Fruit fly (Drosophila melanogaster) Kc167 (cell line): Measurements from ENCODE around the gene CG3609.

Experiments used
- Myc ChIP-seq: fragments of >200 bp; optimal IDR thresholded peaks from 2 replicates; lab custom pipeline; 2017; ENCODE audit warnings: missing external identifiers
- Sin3A ChIP-seq: fragments of >200 bp; optimal IDR thresholded peaks from 2 replicates; lab custom pipeline; 2018; ENCODE audit warnings: missing external identifiers
- h ChIP-seq: fragments of >200 bp; optimal IDR thresholded peaks from 3 replicates; lab custom pipeline; 2018; ENCODE audit warnings: missing external identifiers
- insv ChIP-seq: fragments of >200 bp; optimal IDR thresholded peaks from 3 replicates; lab custom pipeline; 2018; ENCODE audit warnings: missing external identifiers
- psq ChIP-seq: fragments of >200 bp; optimal IDR thresholded peaks from 2 replicates; lab custom pipeline; 2017; ENCODE audit warnings: missing external identifiers
- ttk ChIP-seq: sonication (Bioruptor generic); optimal IDR thresholded peaks from 2 replicates; lab custom pipeline; 2017; ENCODE audit warnings: missing external identifiers

DNA sequence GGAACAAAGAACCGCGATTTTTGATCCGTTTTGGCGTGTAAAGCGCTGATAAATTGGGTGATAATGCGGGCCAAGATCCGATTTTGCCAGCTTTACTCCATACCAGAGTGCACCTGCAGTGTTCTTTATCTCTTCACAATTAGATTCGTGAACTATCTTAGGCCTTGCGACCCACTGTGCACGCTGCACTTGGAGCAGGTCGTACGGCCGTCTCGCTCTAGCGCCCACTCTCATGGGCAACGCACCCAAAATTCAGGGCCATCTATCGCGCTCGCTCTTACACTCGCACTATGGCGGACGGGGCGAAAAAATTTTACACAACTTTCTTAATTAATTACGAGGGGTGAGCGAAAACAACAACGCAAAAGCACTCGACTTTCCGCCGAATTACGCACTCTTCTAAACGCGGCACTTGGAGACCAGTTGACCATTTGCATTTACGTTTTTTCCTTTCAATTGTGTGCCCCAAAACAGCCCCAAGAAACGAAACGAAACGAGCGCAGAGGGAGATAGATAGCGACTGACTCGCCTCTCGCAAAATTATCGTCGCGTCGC is 10.2 kb downstream of the CG3609 start:
- TF ChIP-seq insv (lab: Kevin White, UChicago) (no peak), psq (lab: Kevin White, UChicago) (no peak), Sin3A (lab: Kevin White, UChicago) (no peak), h (no peak), ttk (lab: Kevin White, UChicago) (no peak), Myc (lab: Kevin White, UChicago) (no peak)
